Worm (Caenorhabditis elegans) whole organism, L2 larva: ENCODE data around the gene gnrr-2.

Experiments
- C34F6.9 ChIP-seq: fragments of 150-350 bp; optimal IDR thresholded peaks from 2 replicates; lab custom pipeline; 2014; ENCODE audit warnings: missing biosample characterization, missing genetic modification characterization
- F13H6.1 ChIP-seq: sonication (generic microtip); optimal IDR thresholded peaks from 2 replicates; lab custom pipeline; 2016; ENCODE audit warnings: missing genetic modification characterization, missing compliant biosample characterization
- R02D3.7 ChIP-seq: fragments of 150-350 bp; optimal IDR thresholded peaks from 2 replicates; lab custom pipeline; 2014; ENCODE audit warnings: missing biosample characterization, missing genetic modification characterization
- Y55F3AM.14 ChIP-seq: fragments of 200-800 bp; sonication (Bioruptor generic); optimal IDR thresholded peaks from 2 replicates; lab custom pipeline; 2018; ENCODE audit warnings: mild to moderate bottlenecking, missing genetic modification characterization, missing compliant biosample characterization
- ZK546.5 ChIP-seq: sonication (generic microtip); optimal IDR thresholded peaks from 2 replicates; lab custom pipeline; 2017; ENCODE audit warnings: missing biosample characterization, missing genetic modification characterization
- alr-1 ChIP-seq: fragments of 150-350 bp; optimal IDR thresholded peaks from 2 replicates; lab custom pipeline; 2014; ENCODE audit warnings: missing biosample characterization, missing genetic modification characterization
- aly-2 ChIP-seq: fragments of 150-350 bp; optimal IDR thresholded peaks from 2 replicates; lab custom pipeline; 2014; ENCODE audit warnings: missing biosample characterization, missing genetic modification characterization
- ama-1 ChIP-seq: fragments of 150-350 bp; optimal IDR thresholded peaks from 2 replicates; lab custom pipeline; 2018; ENCODE audit warnings: inconsistent platforms
- blmp-1 ChIP-seq: sonication (generic microtip); optimal IDR thresholded peaks from 2 replicates; lab custom pipeline; 2017; ENCODE audit warnings: missing genetic modification characterization, mild to moderate bottlenecking, missing compliant biosample characterization, antibody characterized with exemption, moderate library complexity; ENCODE audit not compliant: insufficient read depth
- ceh-16 ChIP-seq: fragments of 150-350 bp; optimal IDR thresholded peaks from 2 replicates; lab custom pipeline; 2014; ENCODE audit warnings: missing biosample characterization, missing genetic modification characterization
- ceh-82 ChIP-seq: fragments of 150-350 bp; optimal IDR thresholded peaks from 2 replicates; lab custom pipeline; 2014; ENCODE audit warnings: missing biosample characterization, missing genetic modification characterization
- crh-2 ChIP-seq: sonication (generic microtip); optimal IDR thresholded peaks from 2 replicates; lab custom pipeline; 2017; ENCODE audit warnings: missing biosample characterization, missing genetic modification characterization
- dmd-4 ChIP-seq: sonication (generic microtip); optimal IDR thresholded peaks from 2 replicates; lab custom pipeline; 2017; ENCODE audit warnings: missing biosample characterization, missing genetic modification characterization
- egl-27 ChIP-seq: sonication (generic microtip); optimal IDR thresholded peaks from 3 replicates; lab custom pipeline; 2017; ENCODE audit warnings: missing biosample characterization, missing genetic modification reagents, missing genetic modification characterization
- elt-1 ChIP-seq: fragments of 150-350 bp; optimal IDR thresholded peaks from 2 replicates; lab custom pipeline; 2014; ENCODE audit warnings: missing biosample characterization, missing genetic modification characterization
- elt-3 ChIP-seq: sonication (generic microtip); optimal IDR thresholded peaks from 2 replicates; lab custom pipeline; 2017; ENCODE audit warnings: missing biosample characterization, missing genetic modification characterization
- fos-1 ChIP-seq: fragments of 150-350 bp; optimal IDR thresholded peaks from 2 replicates; lab custom pipeline; 2014; ENCODE audit warnings: missing biosample characterization, missing genetic modification characterization
- gmeb-1 ChIP-seq: fragments of 150-350 bp; optimal IDR thresholded peaks from 2 replicates; lab custom pipeline; 2014; ENCODE audit warnings: missing biosample characterization, missing genetic modification characterization
- lin-11 ChIP-seq: fragments of 150-350 bp; sonication (generic microtip); optimal IDR thresholded peaks from 2 replicates; lab custom pipeline; 2014; ENCODE audit warnings: missing biosample characterization, missing genetic modification characterization, inconsistent platforms, mixed read lengths
- lin-13 ChIP-seq: fragments of 150-350 bp; optimal IDR thresholded peaks from 2 replicates; lab custom pipeline; 2014; ENCODE audit warnings: missing biosample characterization, missing genetic modification reagents, missing genetic modification characterization
- lsy-2 ChIP-seq, 2 experiments: fragments of 150-350 bp in 1 of 2; sonication (generic microtip) in 1 of 2; optimal IDR thresholded peaks; 2 replicates each; lab custom pipeline; 2014 to 2017; ENCODE audit warnings: missing biosample characterization in 2 of 2, missing genetic modification characterization in 2 of 2
- mbf-1 ChIP-seq: sonication (generic microtip); optimal IDR thresholded peaks from 2 replicates; lab custom pipeline; 2017; ENCODE audit warnings: missing biosample characterization, missing genetic modification characterization
- mdl-1 ChIP-seq, 2 experiments: fragments of 150-350 bp in 1 of 2; sonication (generic microtip) in 1 of 2; optimal IDR thresholded peaks; 2 replicates each; lab custom pipeline; 2017; ENCODE audit warnings: missing biosample characterization in 2 of 2, missing genetic modification characterization in 2 of 2
- nhr-10 ChIP-seq: sonication (generic microtip); optimal IDR thresholded peaks from 2 replicates; lab custom pipeline; 2017; ENCODE audit warnings: missing biosample characterization, missing genetic modification characterization
- nhr-11 ChIP-seq: fragments of 150-350 bp; optimal IDR thresholded peaks from 2 replicates; lab custom pipeline; 2014; ENCODE audit warnings: missing biosample characterization, missing genetic modification characterization
- nhr-12 ChIP-seq: fragments of 150-350 bp; optimal IDR thresholded peaks from 2 replicates; lab custom pipeline; 2014; ENCODE audit warnings: missing biosample characterization, missing genetic modification characterization
- nhr-129 ChIP-seq: fragments of 150-350 bp; optimal IDR thresholded peaks from 2 replicates; lab custom pipeline; 2014; ENCODE audit warnings: missing biosample characterization, missing genetic modification characterization
- nhr-21 ChIP-seq: fragments of 150-350 bp; optimal IDR thresholded peaks from 2 replicates; lab custom pipeline; 2014; ENCODE audit warnings: missing biosample characterization, missing genetic modification characterization
- nhr-23 ChIP-seq: fragments of 150-350 bp; optimal IDR thresholded peaks from 2 replicates; lab custom pipeline; 2014; ENCODE audit warnings: missing biosample characterization, missing genetic modification reagents, missing genetic modification characterization
- nhr-237 ChIP-seq: fragments of 150-350 bp; optimal IDR thresholded peaks from 2 replicates; lab custom pipeline; 2014; ENCODE audit warnings: missing biosample characterization, missing genetic modification characterization
- nhr-6 ChIP-seq: fragments of 150-350 bp; optimal IDR thresholded peaks from 2 replicates; lab custom pipeline; 2014; ENCODE audit warnings: missing biosample characterization, missing genetic modification characterization
- peb-1 ChIP-seq: fragments of 150-350 bp; optimal IDR thresholded peaks from 2 replicates; lab custom pipeline; 2014; ENCODE audit warnings: missing biosample characterization, missing genetic modification characterization
- sem-4 ChIP-seq: fragments of 150-350 bp; optimal IDR thresholded peaks from 2 replicates; lab custom pipeline; 2014; ENCODE audit warnings: missing biosample characterization, missing genetic modification reagents, missing genetic modification characterization
- skn-1 ChIP-seq: sonication (generic microtip); optimal IDR thresholded peaks from 2 replicates; lab custom pipeline; 2017; ENCODE audit warnings: missing biosample characterization, missing genetic modification characterization
- sma-3 ChIP-seq: sonication (generic microtip); optimal IDR thresholded peaks from 2 replicates; lab custom pipeline; 2016; ENCODE audit warnings: missing genetic modification reagents, missing genetic modification characterization, missing compliant biosample characterization
- sma-9 ChIP-seq, 2 experiments: fragments of 150-350 bp in 1 of 2; sonication (generic microtip) in 1 of 2; optimal IDR thresholded peaks; 2 replicates each; lab custom pipeline; 2014 to 2016; ENCODE audit warnings: missing genetic modification characterization in 2 of 2, mild to moderate bottlenecking in 1 of 2, missing biosample characterization in 1 of 2, missing compliant biosample characterization in 1 of 2, missing genetic modification reagents in 1 of 2, moderate library complexity in 1 of 2
- unc-39 ChIP-seq: fragments of 150-350 bp; optimal IDR thresholded peaks from 2 replicates; lab custom pipeline; 2014; ENCODE audit warnings: missing biosample characterization, missing genetic modification characterization
- unc-55 ChIP-seq: fragments of 150-350 bp; sonication (generic microtip); optimal IDR thresholded peaks from 3 replicates; lab custom pipeline; 2014; ENCODE audit warnings: missing biosample characterization, missing genetic modification reagents, missing genetic modification characterization
- unc-62 ChIP-seq: fragments of 150-350 bp; optimal IDR thresholded peaks from 2 replicates; lab custom pipeline; 2014; ENCODE audit warnings: missing biosample characterization, missing genetic modification reagents, missing genetic modification characterization
- zag-1 ChIP-seq: fragments of 150-350 bp; optimal IDR thresholded peaks from 2 replicates; lab custom pipeline; 2014; ENCODE audit warnings: missing biosample characterization, missing genetic modification characterization
- ztf-1 ChIP-seq: fragments of 200-800 bp; sonication (Bioruptor generic); conservative IDR thresholded peaks from 2 replicates; pipeline ENCODE4 v1.3.6; 2022; ENCODE audit warnings: missing genetic modification characterization, missing compliant biosample characterization
- ztf-11 ChIP-seq: sonication (generic microtip); optimal IDR thresholded peaks from 2 replicates; lab custom pipeline; 2017; ENCODE audit warnings: missing biosample characterization, missing genetic modification characterization
- ztf-4 ChIP-seq: fragments of 150-350 bp; optimal IDR thresholded peaks from 2 replicates; lab custom pipeline; 2014; ENCODE audit warnings: missing biosample characterization, missing genetic modification characterization

gnrr-2 gene

ce11 chrV:14408774-14409173, at the start of gene gnrr-2:
Gene gnrr-2 (plus strand): TSS chrV:14409074.
- no peak for TF ChIP-seq sem-4 (tag; lab: Kevin White, UChicago)
- no peak for TF ChIP-seq mbf-1 (tag; lab: Kevin White, UChicago)
- TF ChIP-seq sma-3 (GFP tag; lab: Kevin White, UChicago): no peak
- no peak for TF ChIP-seq nhr-10 (tag; lab: Kevin White, UChicago)
- TF ChIP-seq nhr-12: no peak
- TF ChIP-seq lin-13 (GFP tag; lab: Kevin White, UChicago): no peak
- no peak for TF ChIP-seq unc-62 (GFP tag; lab: Kevin White, UChicago)

- TF ChIP-seq C34F6.9 (no peak), sma-9 (GFP tag; optimal IDR thresholded peaks at IDR 0.05; lab: Kevin White, UChicago) (no peak), sma-9 (tag; optimal IDR thresholded peaks at IDR 0.05; lab: Kevin White, UChicago) (no peak), unc-55 (GFP tag; lab: Kevin White, UChicago) (no peak), unc-62 (GFP tag; lab: Kevin White, UChicago) (no peak), crh-2 (tag; lab: Kevin White, UChicago) (no peak), lin-11 (no peak), nhr-237 (tag; lab: Kevin White, UChicago) (no peak), nhr-23 (no peak), lin-13 (GFP tag; lab: Kevin White, UChicago) (no peak), nhr-129 (no peak), ztf-11 (tag; lab: Kevin White, UChicago) (no peak), elt-3 (no peak), gmeb-1 (tag; lab: Kevin White, UChicago) (no peak), Y55F3AM.14 (no peak), ZK546.5 (tag; lab: Kevin White, UChicago) (no peak), nhr-6 (tag; lab: Kevin White, UChicago) (no peak), ztf-4 (tag; lab: Kevin White, UChicago) (no peak)
Measured at ce11 chrV:14361973-14362372, 46.9 kb upstream of the gnrr-2 start.

ce11 chrV:14364586-14365248, 44.2 kb upstream of the gnrr-2 start:
- TF ChIP-seq alr-1 (no peak), sem-4 (tag; lab: Kevin White, UChicago) (peak; percentile 6), mdl-1 (tag; optimal IDR thresholded peaks at IDR 0.05; lab: Kevin White, UChicago) (no peak), nhr-11 (tag; lab: Kevin White, UChicago) (no peak), blmp-1 (tag; lab: Kevin White, UChicago) (peak; percentile 64), fos-1 (tag; lab: Kevin White, UChicago) (peak; percentile 12), lsy-2 (tag; optimal IDR thresholded peaks at IDR 0.05; lab: Kevin White, UChicago) (peak in 1 of 2 experiments; percentile 74)

- TF ChIP-seq ama-1 (lab: Kevin White, UChicago) (no peak), F13H6.1 (peak; percentile 86), unc-62 (GFP tag; lab: Kevin White, UChicago) (peak; percentile 72), elt-3 (no peak), aly-2 (tag; lab: Kevin White, UChicago) (no peak), nhr-23 (no peak), nhr-10 (tag; lab: Kevin White, UChicago) (no peak), nhr-12 (no peak), crh-2 (tag; lab: Kevin White, UChicago) (peak; percentile 44), unc-55 (GFP tag; lab: Kevin White, UChicago) (peak; percentile 88), gmeb-1 (tag; lab: Kevin White, UChicago) (no peak), ceh-16 (tag; lab: Kevin White, UChicago) (no peak), ceh-82 (tag; lab: Kevin White, UChicago) (peak; percentile 34), R02D3.7 (tag; lab: Kevin White, UChicago) (no peak), egl-27 (tag; lab: Kevin White, UChicago) (peak; percentile 55), mdl-1 (tag; optimal IDR thresholded peaks at IDR 0.05; lab: Kevin White, UChicago) (peak; percentile 39 to 59), dmd-4 (no peak), Y55F3AM.14 (peak; percentile 87), peb-1 (peak; percentile 69), blmp-1 (tag; lab: Kevin White, UChicago) (peak; percentile 46), unc-39 (tag; lab: Kevin White, UChicago) (no peak), nhr-6 (tag; lab: Kevin White, UChicago) (no peak), nhr-237 (tag; lab: Kevin White, UChicago) (no peak), ztf-1 (GFP tag; lab: Robert Waterston, UW) (no peak), skn-1 (tag; lab: Kevin White, UChicago) (no peak), nhr-11 (tag; lab: Kevin White, UChicago) (no peak), zag-1 (tag; lab: Kevin White, UChicago) (peak; percentile 82), nhr-21 (tag; lab: Kevin White, UChicago) (peak; percentile 85), C34F6.9 (peak; percentile 52), ZK546.5 (tag; lab: Kevin White, UChicago) (no peak), lin-11 (peak; percentile 33), lin-13 (GFP tag; lab: Kevin White, UChicago) (peak; percentile 57), elt-1 (tag; lab: Kevin White, UChicago) (no peak), lsy-2 (tag; optimal IDR thresholded peaks at IDR 0.05; lab: Kevin White, UChicago) (peak in 1 of 2 experiments; percentile 78), nhr-129 (no peak), alr-1 (no peak), ztf-4 (tag; lab: Kevin White, UChicago) (no peak)
Measured at ce11 chrV:14366487-14366962, 42.3 kb upstream of the gnrr-2 start.
